Fruit fly (Drosophila melanogaster) whole organism, embryonic: ENCODE measurements around the gene kibra.
A peak's percentile ranks its signal among the peaks of the same experiment; 100 is the strongest.

Experiments
- Awh ChIP-seq: fragments of 200-800 bp; sonication (Bioruptor generic); IDR thresholded peaks from 2 replicates; pipeline ENCODE4, ENCODE4 v1.3.6; 2022; ENCODE audit warnings: missing biosample characterization, missing genetic modification characterization
- BEAF-32 ChIP-seq: fragments of 200-800 bp; sonication (Bioruptor generic); optimal IDR thresholded peaks from 3 replicates; lab custom pipeline; 2017; ENCODE audit warnings: missing biosample characterization, missing genetic modification characterization, mild to moderate bottlenecking, moderate library complexity, missing genetic modification reagents
- CG11398 ChIP-seq: fragments of 200-800 bp; sonication (Bioruptor generic); optimal IDR thresholded peaks from 2 replicates; lab custom pipeline; 2016; ENCODE audit warnings: missing biosample characterization, missing genetic modification characterization
- CG13287 ChIP-seq: fragments of 200-800 bp; sonication (Bioruptor generic); IDR thresholded peaks from 2 replicates; pipeline ENCODE4 v1.3.6; 2022; ENCODE audit warnings: missing biosample characterization, missing genetic modification characterization; ENCODE audit not compliant: partially characterized antibody
- CG17186 ChIP-seq: fragments of 200-800 bp; sonication (Bioruptor generic); optimal IDR thresholded peaks from 3 replicates; lab custom pipeline; 2017; ENCODE audit warnings: missing biosample characterization, missing genetic modification reagents, missing genetic modification characterization
- CG2202 ChIP-seq: fragments of 200-800 bp; sonication (Bioruptor generic); optimal IDR thresholded peaks from 2 replicates; lab custom pipeline; 2018; ENCODE audit warnings: missing biosample characterization, mild to moderate bottlenecking, missing genetic modification characterization
- CG3163 ChIP-seq: fragments of 200-800 bp; sonication (Bioruptor generic); optimal IDR thresholded peaks from 3 replicates; lab custom pipeline; 2016; ENCODE audit warnings: missing biosample characterization, missing genetic modification characterization
- CG32532 ChIP-seq: fragments of 200-800 bp; sonication (Bioruptor generic); IDR thresholded peaks from 2 replicates; pipeline ENCODE4 v1.3.6; 2022; ENCODE audit warnings: missing biosample characterization, missing genetic modification characterization
- CG32767 ChIP-seq: fragments of 200-800 bp; sonication (Bioruptor generic); IDR thresholded peaks from 2 replicates; pipeline ENCODE4 v1.3.6; 2022; ENCODE audit warnings: missing biosample characterization, missing genetic modification characterization
- CG3838 ChIP-seq: fragments of 200-800 bp; sonication (Bioruptor generic); optimal IDR thresholded peaks from 3 replicates; lab custom pipeline; 2016; ENCODE audit warnings: missing biosample characterization, missing genetic modification characterization
- CG3847 ChIP-seq: fragments of 200-800 bp; sonication (Bioruptor generic); IDR thresholded peaks from 2 replicates; pipeline ENCODE4 v1.3.6; 2022; ENCODE audit warnings: missing biosample characterization, missing genetic modification characterization
- CG4282 ChIP-seq: fragments of 200-800 bp; sonication (Bioruptor generic); optimal IDR thresholded peaks from 2 replicates; lab custom pipeline; 2016; ENCODE audit warnings: missing biosample characterization, missing genetic modification characterization
- CG4707 ChIP-seq: fragments of 200-800 bp; sonication (Bioruptor generic); optimal IDR thresholded peaks from 2 replicates; lab custom pipeline; 2018; ENCODE audit warnings: missing biosample characterization, mild to moderate bottlenecking, missing genetic modification characterization, moderate library complexity
- CG6254 ChIP-seq: fragments of 200-800 bp; sonication (Bioruptor generic); optimal IDR thresholded peaks from 3 replicates; lab custom pipeline; 2017; ENCODE audit warnings: mild to moderate bottlenecking, missing biosample characterization, missing genetic modification reagents, missing genetic modification characterization
- CG6272 ChIP-seq: fragments of 200-800 bp; sonication (Bioruptor generic); IDR thresholded peaks from 2 replicates; pipeline ENCODE4 v1.3.6; 2022; ENCODE audit warnings: missing biosample characterization, missing genetic modification characterization
- CG7928 ChIP-seq: fragments of 200-800 bp; sonication (Bioruptor generic); optimal IDR thresholded peaks from 2 replicates; lab custom pipeline; 2017; ENCODE audit warnings: missing biosample characterization, mild to moderate bottlenecking, missing genetic modification characterization
- CG7987 ChIP-seq: fragments of 200-800 bp; sonication (Bioruptor generic); optimal IDR thresholded peaks from 2 replicates; lab custom pipeline; 2018; ENCODE audit warnings: missing biosample characterization, mild to moderate bottlenecking, missing genetic modification characterization, moderate library complexity
- CG8089 ChIP-seq: fragments of 200-800 bp; sonication (Bioruptor generic); optimal IDR thresholded peaks from 3 replicates; lab custom pipeline; 2016; ENCODE audit warnings: missing biosample characterization, missing genetic modification characterization
- Hey ChIP-seq: fragments of 200-800 bp; sonication (Bioruptor generic); optimal IDR thresholded peaks from 3 replicates; lab custom pipeline; 2018; ENCODE audit warnings: missing biosample characterization, mild to moderate bottlenecking, missing genetic modification characterization
- Hmx ChIP-seq: fragments of 200-800 bp; sonication (Bioruptor generic); optimal IDR thresholded peaks from 2 replicates; lab custom pipeline; 2016; ENCODE audit warnings: missing biosample characterization, missing genetic modification characterization
- Jarid2 ChIP-seq: fragments of 200-800 bp; sonication (Bioruptor generic); optimal IDR thresholded peaks from 3 replicates; lab custom pipeline; 2017; ENCODE audit warnings: mild to moderate bottlenecking, missing biosample characterization, missing genetic modification reagents, missing genetic modification characterization
- Lpt ChIP-seq: fragments of >200 bp; optimal IDR thresholded peaks from 2 replicates; lab custom pipeline; 2018; ENCODE audit warnings: missing biosample characterization, missing genetic modification characterization
- Max ChIP-seq: fragments of 200-800 bp; sonication (Bioruptor generic); optimal IDR thresholded peaks from 2 replicates; lab custom pipeline; 2016; ENCODE audit warnings: missing biosample characterization, mild to moderate bottlenecking, missing genetic modification characterization
- Nf-YA ChIP-seq: fragments of 200-800 bp; sonication (Bioruptor generic); IDR thresholded peaks from 2 replicates; pipeline ENCODE4 v1.3.6; 2022; ENCODE audit warnings: missing biosample characterization, missing genetic modification characterization
- Scr ChIP-seq: fragments of 200-800 bp; sonication (Bioruptor generic); IDR thresholded peaks from 2 replicates; pipeline ENCODE4 v1.3.6; 2022; ENCODE audit warnings: missing biosample characterization, missing genetic modification characterization; ENCODE audit not compliant: partially characterized antibody
- ab ChIP-seq: fragments of 200-800 bp; sonication (Bioruptor generic); optimal IDR thresholded peaks from 2 replicates; lab custom pipeline; 2016; ENCODE audit warnings: missing biosample characterization, missing genetic modification characterization
- ac ChIP-seq: fragments of 200-800 bp; sonication (Bioruptor generic); optimal IDR thresholded peaks from 3 replicates; lab custom pipeline; 2017; ENCODE audit warnings: missing biosample characterization, mild to moderate bottlenecking, missing genetic modification characterization
- cad ChIP-seq: fragments of >200 bp; optimal IDR thresholded peaks from 2 replicates; lab custom pipeline; 2017; ENCODE audit warnings: missing biosample characterization, missing genetic modification characterization
- chn ChIP-seq: fragments of 200-800 bp; sonication (Bioruptor generic); optimal IDR thresholded peaks from 2 replicates; lab custom pipeline; 2016; ENCODE audit warnings: missing biosample characterization, missing genetic modification characterization
- corto ChIP-seq: fragments of 200-800 bp; sonication (Bioruptor generic); optimal IDR thresholded peaks from 2 replicates; lab custom pipeline; 2016; ENCODE audit warnings: missing biosample characterization, mild to moderate bottlenecking, missing genetic modification characterization, moderate library complexity
- dan ChIP-seq: fragments of 200-800 bp; sonication (Bioruptor generic); IDR thresholded peaks from 2 replicates; pipeline ENCODE4 v1.3.6; 2022; ENCODE audit warnings: missing biosample characterization, missing genetic modification characterization
- dimm ChIP-seq: fragments of 200-800 bp; sonication (Bioruptor generic); IDR thresholded peaks from 2 replicates; pipeline ENCODE4 v1.3.6; 2022; ENCODE audit warnings: missing biosample characterization, missing genetic modification characterization
- ems ChIP-seq: fragments of 200-800 bp; sonication (Bioruptor generic); optimal IDR thresholded peaks from 3 replicates; lab custom pipeline; 2016; ENCODE audit warnings: missing biosample characterization, missing genetic modification characterization
- esg ChIP-seq: fragments of 200-800 bp; sonication (Bioruptor generic); conservative IDR thresholded peaks from 2 replicates; pipeline ENCODE4 v1.3.6; 2022; ENCODE audit warnings: missing biosample characterization, missing genetic modification characterization
- fu2 ChIP-seq: fragments of 200-800 bp; sonication (Bioruptor generic); optimal IDR thresholded peaks from 2 replicates; lab custom pipeline; 2016; ENCODE audit warnings: missing biosample characterization, missing genetic modification characterization
- gro ChIP-seq: fragments of 200-800 bp; sonication (Bioruptor generic); optimal IDR thresholded peaks from 2 replicates; lab custom pipeline; 2016; ENCODE audit warnings: missing biosample characterization, missing genetic modification characterization
- jing ChIP-seq: fragments of 200-800 bp; sonication (Bioruptor generic); optimal IDR thresholded peaks from 2 replicates; lab custom pipeline; 2018; ENCODE audit warnings: missing biosample characterization, mild to moderate bottlenecking, missing genetic modification characterization
- lilli ChIP-seq: fragments of 200-800 bp; sonication (Bioruptor generic); optimal IDR thresholded peaks from 3 replicates; lab custom pipeline; 2016; ENCODE audit warnings: missing biosample characterization, missing genetic modification characterization
- lmd ChIP-seq: fragments of 200-800 bp; sonication (Bioruptor generic); IDR thresholded peaks from 2 replicates; pipeline ENCODE4 v1.3.6; 2022; ENCODE audit warnings: missing biosample characterization, missing genetic modification characterization
- luna ChIP-seq: fragments of 200-800 bp; sonication (Bioruptor generic); optimal IDR thresholded peaks from 2 replicates; lab custom pipeline; 2016; ENCODE audit warnings: missing biosample characterization, missing genetic modification characterization
- nau ChIP-seq: fragments of 200-800 bp; sonication (Bioruptor generic); optimal IDR thresholded peaks from 3 replicates; lab custom pipeline; 2017; ENCODE audit warnings: missing biosample characterization, mild to moderate bottlenecking, missing genetic modification characterization, missing genetic modification reagents
- nom ChIP-seq: fragments of 200-800 bp; sonication (Bioruptor generic); optimal IDR thresholded peaks from 2 replicates; lab custom pipeline; 2017; ENCODE audit warnings: missing biosample characterization, missing genetic modification characterization, mild to moderate bottlenecking, moderate library complexity, missing genetic modification reagents
- p53 ChIP-seq: fragments of 200-800 bp; sonication (Bioruptor generic); optimal IDR thresholded peaks from 2 replicates; lab custom pipeline; 2016; ENCODE audit warnings: missing biosample characterization, missing genetic modification characterization
- psq ChIP-seq: fragments of 200-800 bp; sonication (Bioruptor generic); optimal IDR thresholded peaks from 2 replicates; lab custom pipeline; 2017; ENCODE audit warnings: missing biosample characterization, missing genetic modification characterization
- slou ChIP-seq: fragments of 200-800 bp; sonication (Bioruptor generic); optimal IDR thresholded peaks from 3 replicates; lab custom pipeline; 2016; ENCODE audit warnings: missing biosample characterization, missing genetic modification characterization
- sqz ChIP-seq: fragments of 200-800 bp; sonication (Bioruptor generic); optimal IDR thresholded peaks from 3 replicates; lab custom pipeline; 2018; ENCODE audit warnings: missing biosample characterization, mild to moderate bottlenecking, missing genetic modification characterization
- tio ChIP-seq: fragments of 200-800 bp; sonication (Bioruptor generic); optimal IDR thresholded peaks from 2 replicates; lab custom pipeline; 2017; ENCODE audit warnings: missing biosample characterization, missing genetic modification characterization, inconsistent platforms
- trh ChIP-seq: fragments of 200-800 bp; sonication (Bioruptor generic); optimal IDR thresholded peaks from 2 replicates; lab custom pipeline; 2016; ENCODE audit warnings: missing biosample characterization, missing genetic modification characterization
- twi ChIP-seq: fragments of 200-800 bp; optimal IDR thresholded peaks from 2 replicates; lab custom pipeline; 2019; ENCODE audit warnings: missing biosample characterization, mild to moderate bottlenecking, missing genetic modification characterization, moderate library complexity
- zfh2 ChIP-seq: fragments of 200-800 bp; sonication (Bioruptor generic); optimal IDR thresholded peaks from 2 replicates; lab custom pipeline; 2016; ENCODE audit warnings: missing biosample characterization, missing genetic modification characterization

kibra gene

DNA sequence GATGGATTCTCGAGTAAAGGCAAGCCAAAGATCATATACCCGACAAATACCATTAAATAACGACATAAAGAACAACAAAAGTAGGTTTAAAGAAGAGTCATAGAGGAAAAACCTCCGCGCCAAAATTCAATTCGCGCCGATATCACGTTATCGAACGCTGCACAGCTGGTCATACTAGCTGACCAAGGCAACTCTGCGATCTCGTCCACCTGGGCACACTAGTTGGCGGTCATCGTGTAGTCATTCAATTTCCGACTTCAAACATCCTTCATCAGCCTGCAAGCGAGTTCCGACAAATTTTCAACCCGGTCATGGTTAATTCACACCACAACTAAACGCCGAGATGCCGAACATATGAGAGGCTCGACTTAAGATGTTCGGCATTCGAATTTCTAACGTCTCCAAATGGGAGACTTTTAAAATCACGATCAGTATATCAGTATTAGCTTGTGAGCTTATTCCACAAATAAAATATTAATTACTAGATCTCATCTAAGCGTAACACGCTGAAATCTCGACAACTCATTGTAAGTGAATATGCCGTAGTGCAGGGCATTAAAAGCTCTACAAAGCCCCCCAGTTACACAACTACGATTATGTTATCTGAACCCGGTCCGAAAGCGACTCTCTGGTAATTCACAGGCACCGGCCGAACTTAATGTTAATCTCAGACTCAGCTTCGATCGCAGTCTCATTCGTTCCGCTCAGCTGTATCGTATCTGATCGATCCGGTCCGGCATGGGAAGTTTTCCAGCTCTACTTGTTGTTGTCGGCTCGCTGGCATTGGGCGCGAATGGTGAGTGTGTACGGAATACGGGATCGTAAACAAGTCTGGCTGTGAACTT lies 67.1 kb downstream of the kibra start, which contains the start of gene CG3505 (continued):
- TF ChIP-seq gro (peak; percentile 30), Awh (no peak), luna (GFP tag; lab: Kevin White, UChicago) (no peak), tio (GFP tag; lab: Kevin White, UChicago) (no peak), dimm (GFP tag; lab: Robert Waterston, UW) (no peak), CG7928 (GFP tag; lab: Kevin White, UChicago) (peak; percentile 27), p53 (GFP tag; lab: Kevin White, UChicago) (no peak), corto (GFP tag; lab: Kevin White, UChicago) (no peak), CG8089 (GFP tag; lab: Kevin White, UChicago) (no peak), psq (GFP tag; lab: Kevin White, UChicago) (no peak), cad (GFP tag; lab: Kevin White, UChicago) (no peak), CG4707 (no peak), nom (GFP tag; lab: Kevin White, UChicago) (no peak), Hmx (GFP tag; lab: Kevin White, UChicago) (no peak), CG6272 (GFP tag; lab: Robert Waterston, UW) (no peak), sqz (no peak), ems (GFP tag; lab: Kevin White, UChicago) (peak; percentile 30), Lpt (GFP tag; lab: Kevin White, UChicago) (no peak), BEAF-32 (GFP tag; lab: Kevin White, UChicago) (peak; percentile 58), jing (GFP tag; lab: Kevin White, UChicago) (no peak), CG3847 (GFP tag; lab: Robert Waterston, UW) (peak; percentile 62), Jarid2 (GFP tag; lab: Kevin White, UChicago) (no peak), ab (GFP tag; lab: Kevin White, UChicago) (no peak), esg (no peak), CG32767 (no peak), lmd (GFP tag; lab: Robert Waterston, UW) (peak; percentile 14; the same call in 1 of the 2 replicates), fu2 (GFP tag; lab: Kevin White, UChicago) (no peak), CG32532 (GFP tag; lab: Robert Waterston, UW) (peak; percentile 54; the same call in 1 of the 2 replicates), twi (no peak), Nf-YA (GFP tag; lab: Robert Waterston, UW) (no peak), zfh2 (GFP tag; lab: Kevin White, UChicago) (no peak), CG11398 (GFP tag; lab: Kevin White, UChicago) (no peak), chn (GFP tag; lab: Kevin White, UChicago) (no peak), CG17186 (peak; percentile 20), trh (no peak), CG13287 (peak; percentile 50), CG6254 (GFP tag; lab: Kevin White, UChicago) (no peak), CG2202 (tag; lab: Kevin White, UChicago) (no peak), CG4282 (GFP tag; lab: Kevin White, UChicago) (peak; percentile 2), Hey (tag; lab: Kevin White, UChicago) (no peak), slou (GFP tag; lab: Kevin White, UChicago) (no peak), lilli (GFP tag; lab: Kevin White, UChicago) (peak; percentile 56), CG3838 (no peak), CG7987 (GFP tag; lab: Kevin White, UChicago) (peak; percentile 57), Scr (GFP tag; lab: Robert Waterston, UW) (no peak), CG3163 (GFP tag; lab: Kevin White, UChicago) (no peak), ac (GFP tag; lab: Kevin White, UChicago) (no peak), nau (GFP tag; lab: Kevin White, UChicago) (no peak), Max (GFP tag; lab: Kevin White, UChicago) (no peak), dan (GFP tag; lab: Robert Waterston, UW) (no peak)
